Worm (Caenorhabditis elegans) whole organism, young adult: ENCODE data around the gene C54E10.11.

Experiments
- B0019.2 ChIP-seq: fragments of 200-800 bp; sonication (Bioruptor generic); conservative IDR thresholded peaks from 2 replicates; pipeline ENCODE4 v1.3.6; 2022; ENCODE audit warnings: missing genetic modification reagents, missing genetic modification characterization, missing compliant biosample characterization
- F22D6.2 ChIP-seq: sonication (generic microtip); optimal IDR thresholded peaks from 2 replicates; lab custom pipeline; 2016; ENCODE audit warnings: mild to moderate bottlenecking, missing genetic modification characterization, missing compliant biosample characterization
- F33H1.4 ChIP-seq: fragments of 200-800 bp; sonication (Bioruptor generic); IDR thresholded peaks from 2 replicates; pipeline ENCODE4 v1.3.6; 2022; ENCODE audit warnings: missing genetic modification reagents, missing genetic modification characterization, missing compliant biosample characterization
- F37B4.10 ChIP-seq: fragments of 200-800 bp; sonication (Bioruptor generic); IDR thresholded peaks from 2 replicates; pipeline ENCODE4 v1.3.6; 2022; ENCODE audit warnings: missing genetic modification characterization, missing compliant biosample characterization
- F52B5.7 ChIP-seq: sonication (generic microtip); optimal IDR thresholded peaks from 2 replicates; lab custom pipeline; 2016; ENCODE audit warnings: mild to moderate bottlenecking, missing genetic modification characterization, missing compliant biosample characterization
- F57C9.4 ChIP-seq: sonication (generic microtip); optimal IDR thresholded peaks from 2 replicates; lab custom pipeline; 2017; ENCODE audit warnings: mild to moderate bottlenecking, missing genetic modification characterization, missing compliant biosample characterization
- Y53F4B.3 ChIP-seq: fragments of 200-800 bp; sonication (Bioruptor generic); IDR thresholded peaks from 2 replicates; pipeline ENCODE4 v1.3.6; 2022; ENCODE audit warnings: missing genetic modification reagents, missing genetic modification characterization, missing compliant biosample characterization
- Y79H2A.3 ChIP-seq: fragments of 200-800 bp; sonication (Bioruptor generic); conservative IDR thresholded peaks from 2 replicates; pipeline ENCODE4 v1.3.6; 2022; ENCODE audit warnings: missing genetic modification reagents, missing genetic modification characterization, missing compliant biosample characterization
- Y95B8A.8 ChIP-seq: fragments of 200-800 bp; sonication (Bioruptor generic); IDR thresholded peaks from 2 replicates; pipeline ENCODE4 v1.3.6; 2022; ENCODE audit warnings: missing genetic modification reagents, missing genetic modification characterization, missing compliant biosample characterization
- ama-1 ChIP-seq, 3 experiments: fragments of 150-350 bp in 1 of 3; sonication (generic microtip) in 2 of 3; optimal IDR thresholded peaks; 2 replicates each; lab custom pipeline; 2014 to 2018; ENCODE audit warnings: missing biosample characterization in 2 of 3, missing genetic modification characterization in 2 of 3, missing genetic modification reagents in 2 of 3
- atf-7 ChIP-seq: sonication (generic microtip); optimal IDR thresholded peaks from 2 replicates; lab custom pipeline; 2017; ENCODE audit warnings: mild to moderate bottlenecking, missing genetic modification characterization, missing compliant biosample characterization
- attf-3 ChIP-seq: fragments of 200-800 bp; sonication (Bioruptor generic); conservative IDR thresholded peaks from 2 replicates; pipeline ENCODE4 v1.3.6; 2022; ENCODE audit warnings: missing genetic modification reagents, missing genetic modification characterization, missing compliant biosample characterization
- attf-6 ChIP-seq: fragments of 200-800 bp; sonication (Bioruptor generic); IDR thresholded peaks from 2 replicates; pipeline ENCODE4 v1.3.6; 2022; ENCODE audit warnings: missing genetic modification reagents, missing genetic modification characterization, missing compliant biosample characterization
- ccch-3 ChIP-seq: fragments of 200-800 bp; sonication (Bioruptor generic); optimal IDR thresholded peaks from 2 replicates; lab custom pipeline; 2018; ENCODE audit warnings: mild to moderate bottlenecking, missing genetic modification characterization, missing compliant biosample characterization
- egl-18 ChIP-seq: fragments of 200-800 bp; sonication (Bioruptor generic); IDR thresholded peaks from 2 replicates; pipeline ENCODE4 v1.3.6; 2022; ENCODE audit warnings: missing genetic modification reagents, missing genetic modification characterization, missing compliant biosample characterization
- ets-4 ChIP-seq: fragments of 200-800 bp; sonication (Bioruptor generic); optimal IDR thresholded peaks from 2 replicates; lab custom pipeline; 2018; ENCODE audit warnings: mild to moderate bottlenecking, missing genetic modification characterization, missing compliant biosample characterization
- hmg-1.2 ChIP-seq: fragments of 200-800 bp; sonication (Bioruptor generic); IDR thresholded peaks from 2 replicates; pipeline ENCODE4 v1.3.6; 2022; ENCODE audit warnings: missing genetic modification reagents, missing genetic modification characterization, missing compliant biosample characterization
- hrde-1 ChIP-seq: sonication (generic microtip); optimal IDR thresholded peaks from 2 replicates; lab custom pipeline; 2016; ENCODE audit warnings: missing genetic modification characterization, mild to moderate bottlenecking, missing compliant biosample characterization, moderate library complexity, missing genotype, missing genetic modification reagents, borderline replicate concordance
- hsf-1 ChIP-seq: fragments of 200-800 bp; sonication (Bioruptor generic); IDR thresholded peaks from 2 replicates; pipeline ENCODE4 v1.3.6; 2022; ENCODE audit warnings: missing genetic modification reagents, missing genetic modification characterization, missing compliant biosample characterization
- lin-26 ChIP-seq: fragments of 200-800 bp; sonication (Bioruptor generic); IDR thresholded peaks from 2 replicates; pipeline ENCODE4 v1.3.6; 2022; ENCODE audit warnings: missing genetic modification reagents, missing genetic modification characterization, missing compliant biosample characterization
- lin-54 ChIP-seq: fragments of 200-800 bp; sonication (Bioruptor generic); optimal IDR thresholded peaks from 2 replicates; lab custom pipeline; 2018; ENCODE audit warnings: mild to moderate bottlenecking, missing genetic modification characterization, missing compliant biosample characterization
- nfya-1 ChIP-seq: sonication (generic microtip); optimal IDR thresholded peaks from 2 replicates; lab custom pipeline; 2017; ENCODE audit warnings: antibody characterized with exemption, missing compliant biosample characterization, missing genetic modification characterization, borderline replicate concordance; ENCODE audit not compliant: insufficient read depth
- nfya-2 ChIP-seq: fragments of 200-800 bp; sonication (Bioruptor generic); IDR thresholded peaks from 2 replicates; pipeline ENCODE4 v1.3.6; 2022; ENCODE audit warnings: missing genetic modification reagents, missing genetic modification characterization, missing compliant biosample characterization
- nhr-90 ChIP-seq: sonication (generic microtip); optimal IDR thresholded peaks from 2 replicates; lab custom pipeline; 2016; ENCODE audit warnings: missing genotype, mild to moderate bottlenecking, missing genetic modification characterization, missing compliant biosample characterization
- pbrm-1 ChIP-seq: fragments of 200-800 bp; sonication (Bioruptor generic); IDR thresholded peaks from 2 replicates; pipeline ENCODE4 v1.3.6; 2022; ENCODE audit warnings: missing genetic modification reagents, missing genetic modification characterization, missing compliant biosample characterization
- rpc-1 ChIP-seq, 2 experiments: fragments of 150-350 bp in 1 of 2; sonication (generic microtip) in 1 of 2; optimal IDR thresholded peaks; 2 replicates each; lab custom pipeline; 2014 to 2018; ENCODE audit warnings: missing biosample characterization in 1 of 2, missing genetic modification characterization in 1 of 2, missing genetic modification reagents in 1 of 2, missing genotype in 1 of 2
- snpc-1.1 ChIP-seq: sonication (generic microtip); optimal IDR thresholded peaks from 2 replicates; lab custom pipeline; 2017; ENCODE audit warnings: missing genetic modification characterization, mild to moderate bottlenecking, missing compliant biosample characterization, antibody characterized with exemption, moderate library complexity, missing genotype, missing genetic modification reagents; ENCODE audit not compliant: insufficient read depth
- tbp1 ChIP-seq: fragments of 200-800 bp; sonication (Bioruptor generic); optimal IDR thresholded peaks from 2 replicates; lab custom pipeline; 2018; ENCODE audit warnings: mild to moderate bottlenecking, missing genetic modification characterization, missing compliant biosample characterization
- zim-3 ChIP-seq: sonication (generic microtip); optimal IDR thresholded peaks from 2 replicates; lab custom pipeline; 2017; ENCODE audit warnings: mild to moderate bottlenecking, missing genetic modification characterization, moderate library complexity, missing compliant biosample characterization
- ztf-26 ChIP-seq: sonication (generic microtip); optimal IDR thresholded peaks from 2 replicates; lab custom pipeline; 2017; ENCODE audit warnings: missing genetic modification characterization, missing compliant biosample characterization
- ztf-6 ChIP-seq: fragments of 200-800 bp; sonication (Bioruptor generic); IDR thresholded peaks from 2 replicates; pipeline ENCODE4 v1.3.6; 2022; ENCODE audit warnings: missing genetic modification reagents, missing genetic modification characterization, missing compliant biosample characterization

C54E10.11 gene

ce11 chrV:18772761-18773160, 29.2 kb downstream of the C54E10.11 start, which contains the start of gene clec-257 (continued):
- no peak for TF ChIP-seq F37B4.10 (GFP tag; lab: Robert Waterston, UW)
- TF ChIP-seq F57C9.4: no peak
- TF ChIP-seq lin-26 (GFP tag; lab: Robert Waterston, UW): no peak
- TF ChIP-seq pbrm-1 (GFP tag; lab: Robert Waterston, UW): no peak
- TF ChIP-seq ama-1 (optimal IDR thresholded peaks at IDR 0.05; lab: Kevin White, UChicago): no peak
- TF ChIP-seq ama-1 (GFP tag; optimal IDR thresholded peaks at IDR 0.05; lab: Kevin White, UChicago): no peak

- TF ChIP-seq lin-54: no peak
- no peak for TF ChIP-seq nfya-2
- no peak for TF ChIP-seq ztf-26 (tag; lab: Kevin White, UChicago)
- TF ChIP-seq Y79H2A.3: no peak
- TF ChIP-seq ztf-6 (GFP tag; lab: Robert Waterston, UW): no peak
- TF ChIP-seq snpc-1.1: no peak
- no peak for TF ChIP-seq hsf-1
- TF ChIP-seq ccch-3 (GFP tag; lab: Kevin White, UChicago): no peak
- no peak for TF ChIP-seq hrde-1 (tag; lab: Kevin White, UChicago)
These were observed 30.1 kb downstream of the C54E10.11 start for ce11 chrV:18771804-18772386.

- TF ChIP-seq Y53F4B.3: no peak
- no peak for TF ChIP-seq nhr-90 (tag; lab: Kevin White, UChicago)
- no peak for TF ChIP-seq F33H1.4 (GFP tag; lab: Robert Waterston, UW)
- no peak for TF ChIP-seq ets-4
- TF ChIP-seq attf-3 (GFP tag; lab: Robert Waterston, UW): no peak
- TF ChIP-seq F22D6.2 (tag; lab: Kevin White, UChicago): no peak
- no peak for TF ChIP-seq rpc-1 (optimal IDR thresholded peaks at IDR 0.05; lab: Kevin White, UChicago)
- TF ChIP-seq rpc-1 (tag; optimal IDR thresholded peaks at IDR 0.05; lab: Kevin White, UChicago): no peak
- no peak for TF ChIP-seq F37B4.10 (GFP tag; lab: Robert Waterston, UW)
- no peak for TF ChIP-seq ztf-26 (tag; lab: Kevin White, UChicago)
- no peak for TF ChIP-seq F52B5.7 (tag; lab: Kevin White, UChicago)
- no peak for TF ChIP-seq attf-6 (GFP tag; lab: Robert Waterston, UW)
These were observed 30.6 kb downstream of the C54E10.11 start, which contains the start of gene clec-256 for ce11 chrV:18771390-18771789. Gene clec-256 (plus strand): TSS chrV:18771690.

- TF ChIP-seq atf-7 (tag; lab: Kevin White, UChicago) (no peak), tbp1 (GFP tag; lab: Kevin White, UChicago) (no peak), hmg-1.2 (GFP tag; lab: Robert Waterston, UW) (no peak), Y79H2A.3 (no peak), ama-1 (optimal IDR thresholded peaks at IDR 0.05; lab: Kevin White, UChicago) (no peak), ama-1 (GFP tag; optimal IDR thresholded peaks at IDR 0.05; lab: Kevin White, UChicago) (no peak), egl-18 (GFP tag; lab: Robert Waterston, UW) (no peak), nfya-1 (tag; lab: Kevin White, UChicago) (no peak), Y95B8A.8 (GFP tag; lab: Robert Waterston, UW) (no peak), B0019.2 (GFP tag; lab: Robert Waterston, UW) (no peak), zim-3 (tag; lab: Kevin White, UChicago) (no peak)
These were observed 31.4 kb downstream of the C54E10.11 start, which contains the start of gene clec-255 for ce11 chrV:18770623-18771022. Gene clec-255 (minus strand): TSS chrV:18770723.
